Fruit fly (Drosophila melanogaster) whole organism, wandering third instar larva: ENCODE results near the gene GMF.

Experiments used
- Hr83 ChIP-seq: fragments of 200-300 bp; sonication (Bioruptor generic); optimal IDR thresholded peaks from 2 replicates; lab custom pipeline; 2016; ENCODE audit warnings: missing biosample characterization, mild to moderate bottlenecking, missing genetic modification characterization, moderate library complexity; ENCODE audit not compliant: poor library complexity, severe bottlenecking
- Myc ChIP-seq: fragments of >200 bp; optimal IDR thresholded peaks from 2 replicates; lab custom pipeline; 2017
- Vsx2 ChIP-seq: fragments of 200-300, 225-300 bp; sonication (Bioruptor generic); optimal IDR thresholded peaks from 2 replicates; lab custom pipeline; 2018; ENCODE audit warnings: missing biosample characterization, missing genetic modification characterization; ENCODE audit not compliant: partially characterized antibody
- brk ChIP-seq: fragments of 200-800 bp; sonication (Bioruptor generic); optimal IDR thresholded peaks from 2 replicates; lab custom pipeline; 2016; ENCODE audit warnings: missing biosample characterization, mild to moderate bottlenecking, missing genetic modification characterization
- dmrt93B ChIP-seq: fragments of 200-800 bp; sonication (Bioruptor generic); optimal IDR thresholded peaks from 2 replicates; lab custom pipeline; 2018; ENCODE audit warnings: missing biosample characterization, mild to moderate bottlenecking, missing genetic modification characterization
- h ChIP-seq: fragments of 200-800 bp; sonication (Bioruptor generic); optimal IDR thresholded peaks from 3 replicates; lab custom pipeline; 2016; ENCODE audit warnings: missing biosample characterization, mild to moderate bottlenecking, missing genetic modification characterization
- lola ChIP-seq: fragments of >200 bp; optimal IDR thresholded peaks from 2 replicates; lab custom pipeline; 2017; ENCODE audit warnings: missing biosample characterization, missing genetic modification characterization

DNA sequence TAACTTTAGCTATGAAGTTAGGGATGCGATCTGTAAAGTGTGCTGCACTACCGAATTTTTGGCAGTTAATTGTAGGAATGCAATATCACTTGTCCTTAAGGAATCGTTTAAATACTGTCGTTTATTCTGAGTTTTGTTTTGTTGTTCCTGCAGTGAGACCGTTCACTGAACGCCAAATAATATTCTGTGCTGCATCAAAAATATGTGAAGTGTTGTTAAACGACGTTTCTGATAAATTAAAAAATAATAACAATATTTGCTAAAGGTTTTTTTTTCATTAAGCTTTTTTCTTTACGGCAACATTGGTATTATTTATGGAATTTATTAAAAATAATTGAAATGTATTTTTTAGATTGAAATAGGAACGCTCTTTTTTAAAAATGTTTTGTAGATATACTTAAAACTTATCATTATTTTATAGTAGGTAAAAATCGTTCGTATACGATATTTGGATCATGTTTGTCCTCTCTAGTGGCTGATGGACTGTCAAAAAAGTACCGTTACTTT is at the start of gene GMF:
- TF ChIP-seq lola (GFP tag; lab: Kevin White, UChicago) (no peak), Hr83 (GFP tag; lab: Kevin White, UChicago) (no peak), brk (GFP tag; lab: Kevin White, UChicago) (no peak), Vsx2 (GFP tag; lab: Kevin White, UChicago) (no peak), h (GFP tag; lab: Kevin White, UChicago) (no peak), Myc (lab: Kevin White, UChicago) (no peak), dmrt93B (no peak)
